Worm (Caenorhabditis elegans) whole organism, young adult: Measurements from ENCODE around the gene fipr-12.

Experiments used
- K12H6.12 ChIP-seq: fragments of 200-800 bp; sonication (Bioruptor generic); optimal IDR thresholded peaks from 2 replicates; lab custom pipeline; 2018; ENCODE audit warnings: mild to moderate bottlenecking, missing genetic modification characterization, missing compliant biosample characterization
- Y53F4B.3 ChIP-seq: fragments of 200-800 bp; sonication (Bioruptor generic); IDR thresholded peaks from 2 replicates; pipeline ENCODE4 v1.3.6; 2022; ENCODE audit warnings: missing genetic modification reagents, missing genetic modification characterization, missing compliant biosample characterization
- Y95B8A.8 ChIP-seq: fragments of 200-800 bp; sonication (Bioruptor generic); IDR thresholded peaks from 2 replicates; pipeline ENCODE4 v1.3.6; 2022; ENCODE audit warnings: missing genetic modification reagents, missing genetic modification characterization, missing compliant biosample characterization
- ama-1 ChIP-seq, 3 experiments: fragments of 150-350 bp in 1 of 3; sonication (generic microtip) in 2 of 3; optimal IDR thresholded peaks; 2 replicates each; lab custom pipeline; 2014 to 2018; ENCODE audit warnings: missing biosample characterization in 2 of 3, missing genetic modification characterization in 2 of 3, missing genetic modification reagents in 2 of 3
- attf-6 ChIP-seq: fragments of 200-800 bp; sonication (Bioruptor generic); IDR thresholded peaks from 2 replicates; pipeline ENCODE4 v1.3.6; 2022; ENCODE audit warnings: missing genetic modification reagents, missing genetic modification characterization, missing compliant biosample characterization
- ceh-27 ChIP-seq: fragments of 200-800 bp; sonication (Bioruptor generic); optimal IDR thresholded peaks from 2 replicates; lab custom pipeline; 2018; ENCODE audit warnings: mild to moderate bottlenecking, missing genetic modification characterization, moderate library complexity, missing compliant biosample characterization
- ceh-91 ChIP-seq: fragments of 200-800 bp; sonication (Bioruptor generic); IDR thresholded peaks from 2 replicates; pipeline ENCODE4 v1.3.6; 2022; ENCODE audit warnings: missing genetic modification reagents, missing genetic modification characterization, missing compliant biosample characterization
- him-1 ChIP-seq: sonication (generic microtip); optimal IDR thresholded peaks from 2 replicates; lab custom pipeline; 2016; ENCODE audit warnings: missing genotype, missing genetic modification reagents, missing genetic modification characterization, missing compliant biosample characterization
- pha-4 ChIP-seq: fragments of 150-350 bp; sonication (generic microtip); optimal IDR thresholded peaks from 2 replicates; lab custom pipeline; 2014; ENCODE audit warnings: missing biosample characterization, missing genetic modification reagents, missing genetic modification characterization
- xnd-1 ChIP-seq: sonication (generic microtip); optimal IDR thresholded peaks from 2 replicates; lab custom pipeline; 2016; ENCODE audit warnings: missing genotype, missing genetic modification reagents, missing genetic modification characterization, missing compliant biosample characterization

DNA sequence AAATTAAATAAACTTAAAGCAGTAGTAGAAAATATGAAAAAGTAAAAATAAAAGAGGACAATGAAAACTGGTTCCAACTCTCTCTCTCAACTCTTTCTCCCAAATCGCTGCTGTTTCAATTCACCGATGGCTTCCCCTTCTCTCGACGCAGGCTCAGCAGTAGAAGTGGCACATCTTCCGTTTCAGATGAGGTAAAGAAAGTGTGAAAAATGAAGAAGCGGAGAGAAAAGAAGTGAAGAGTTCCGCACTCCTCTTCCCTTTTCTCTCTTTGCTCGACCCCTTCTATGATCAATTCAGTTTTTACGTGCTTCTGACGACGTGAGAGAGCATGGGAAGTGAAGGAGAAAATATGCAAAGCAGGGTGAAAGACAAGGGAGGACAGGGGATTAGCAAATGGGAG is 31.1 kb downstream of the fipr-12 start:
- TF ChIP-seq Y95B8A.8 (GFP tag; lab: Robert Waterston, UW) (no peak), ama-1 (optimal IDR thresholded peaks at IDR 0.05; lab: Kevin White, UChicago) (no peak), ama-1 (GFP tag; optimal IDR thresholded peaks at IDR 0.05; lab: Kevin White, UChicago) (no peak), attf-6 (GFP tag; lab: Robert Waterston, UW) (no peak), him-1 (tag; lab: Kevin White, UChicago) (no peak), pha-4 (no peak), Y53F4B.3 (no peak), ceh-27 (GFP tag; lab: Kevin White, UChicago) (no peak), K12H6.12 (tag; lab: Kevin White, UChicago) (no peak), ceh-91 (GFP tag; lab: Robert Waterston, UW) (no peak), xnd-1 (tag; lab: Kevin White, UChicago) (no peak)
